Fruit fly (Drosophila melanogaster): Measurements from ENCODE around the gene m.
A peak's percentile ranks its signal among the peaks of the same experiment; 100 is the strongest.

Gene m

DNA sequence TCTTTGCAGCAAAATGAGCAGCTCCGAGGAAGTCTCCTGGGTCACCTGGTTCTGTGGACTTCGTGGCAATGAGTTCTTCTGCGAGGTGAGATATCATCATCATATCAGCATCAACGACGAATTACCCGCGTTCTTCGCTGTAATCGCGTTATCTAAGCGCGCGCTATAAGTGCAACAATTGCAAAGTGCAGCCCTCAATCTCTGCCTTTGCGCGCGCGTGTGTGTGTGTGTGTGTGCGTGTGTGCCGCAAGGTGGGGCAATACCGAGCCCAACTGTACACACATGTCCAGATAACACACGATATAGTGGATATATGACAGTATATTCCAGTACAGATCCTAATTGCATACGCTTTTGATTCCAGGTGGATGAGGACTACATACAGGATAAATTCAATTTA, 39.4 kb downstream of the m start:
- peak; percentile 25 for TF ChIP-seq Med (GFP tag)
- no peak for TF ChIP-seq CG5180 (GFP tag; optimal IDR thresholded peaks at IDR 0.05)
- peak; percentile 62 for TF ChIP-seq CG15479 (GFP tag; optimal IDR thresholded peaks at IDR 0.05)
- no peak for TF ChIP-seq chm (GFP tag; IDR thresholded peaks at IDR 0.05)
- TF ChIP-seq Hr39 (optimal IDR thresholded peaks at IDR 0.05), result peak; percentile 96
- no peak for TF ChIP-seq CG6272 (GFP tag; IDR thresholded peaks at IDR 0.05)
- TF ChIP-seq CG12769 (tag; optimal IDR thresholded peaks at IDR 0.05), result no peak
- TF ChIP-seq YL-1 (GFP tag; optimal IDR thresholded peaks at IDR 0.05), result no peak
- no peak for TF ChIP-seq Atf3 (GFP tag; optimal IDR thresholded peaks at IDR 0.05)

DNA sequence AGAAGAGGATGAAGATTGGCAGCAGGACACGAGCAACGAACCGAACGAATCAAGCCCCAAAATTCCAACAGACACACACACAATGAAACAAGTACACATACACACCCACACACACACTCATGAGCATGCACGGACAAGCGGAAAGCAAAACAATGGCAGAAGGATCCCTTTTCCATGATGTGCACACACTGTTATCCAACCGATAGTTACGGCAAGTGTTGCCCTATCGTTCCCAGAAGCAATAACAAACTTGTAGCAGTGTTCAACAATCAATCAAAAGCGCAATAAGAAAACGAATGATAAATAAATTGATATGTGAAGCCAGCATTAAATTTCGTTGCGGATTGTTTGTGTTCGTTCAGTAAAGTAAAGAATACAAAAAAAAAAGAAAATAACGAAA, 42.9 kb downstream of the m start:
- no peak for TF ChIP-seq Mes4 (GFP tag; optimal IDR thresholded peaks at IDR 0.05)
- TF ChIP-seq stc (GFP tag; IDR thresholded peaks at IDR 0.05), result no peak
- peak; percentile 100 for TF ChIP-seq stwl (tag; optimal IDR thresholded peaks at IDR 0.05)
- peak; percentile 34; the same call in 1 of the 3 replicates for TF ChIP-seq Opbp (GFP tag; IDR thresholded peaks at IDR 0.05; ENCODE audit: partially characterized antibody)
- no peak for TF ChIP-seq gcm (GFP tag; optimal IDR thresholded peaks at IDR 0.05)
- TF ChIP-seq CG14710 (tag; optimal IDR thresholded peaks at IDR 0.05), result peak; percentile 99
- TF ChIP-seq Ets97D (GFP tag; optimal IDR thresholded peaks at IDR 0.05), result peak; percentile 52
- TF ChIP-seq CG16813 (GFP tag; IDR thresholded peaks at IDR 0.05; ENCODE audit: partially characterized antibody), result peak; percentile 63
- TF ChIP-seq prd (optimal IDR thresholded peaks at IDR 0.05), result no peak
- 0 out of 3 replicates have a peak, but pooled peaks have one; percentile 10 for TF ChIP-seq prd (GFP tag; IDR thresholded peaks at IDR 0.05)
- TF ChIP-seq CG6854 (GFP tag; optimal IDR thresholded peaks at IDR 0.05), result no peak
- no peak for TF ChIP-seq Dek (tag; optimal IDR thresholded peaks at IDR 0.05)
- no peak for TF ChIP-seq Ssrp (tag; optimal IDR thresholded peaks at IDR 0.05)
- TF ChIP-seq abd-A (tag; optimal IDR thresholded peaks at IDR 0.05), result no peak
- no peak for TF ChIP-seq CG10543 (GFP tag; optimal IDR thresholded peaks at IDR 0.05)
- TF ChIP-seq Dll (GFP tag; IDR thresholded peaks at IDR 0.05; ENCODE audit: partially characterized antibody), result 0 out of 4 replicates have a peak, but pooled peaks have one; percentile 28
- peak; percentile 51 for TF ChIP-seq BEAF-32 (GFP tag; optimal IDR thresholded peaks at IDR 0.05)
- peak; percentile 37 for TF ChIP-seq CG10267 (tag; optimal IDR thresholded peaks at IDR 0.05)
- TF ChIP-seq cg (GFP tag; optimal IDR thresholded peaks at IDR 0.05), result peak; percentile 61
- no peak for TF ChIP-seq sqz (GFP tag; optimal IDR thresholded peaks at IDR 0.05)
- peak; percentile 1 for TF ChIP-seq Lhr (GFP tag; optimal IDR thresholded peaks at IDR 0.05)
- TF ChIP-seq Med (GFP tag), result peak; percentile 43
- peak; percentile 92 for TF ChIP-seq Elba2 (GFP tag; optimal IDR thresholded peaks at IDR 0.05)
- peak; percentile 34 for TF ChIP-seq Sry-δ (GFP tag; optimal IDR thresholded peaks at IDR 0.05)
- TF ChIP-seq CG1233 (GFP tag; optimal IDR thresholded peaks at IDR 0.05), result no peak
- TF ChIP-seq CG7745 (tag; optimal IDR thresholded peaks at IDR 0.05), result no peak
- no peak for TF ChIP-seq CG3065 (GFP tag; optimal IDR thresholded peaks at IDR 0.05)
- TF ChIP-seq CG8290 (GFP tag; optimal IDR thresholded peaks at IDR 0.05), result no peak
- TF ChIP-seq CG8290 (tag; optimal IDR thresholded peaks at IDR 0.05), result peak in 1 of 2 experiments; percentile 24
- peak; percentile 50; the same call in 1 of the 2 replicates for TF ChIP-seq amos (GFP tag; IDR thresholded peaks at IDR 0.05; ENCODE audit: partially characterized antibody)
- TF ChIP-seq her (GFP tag; optimal IDR thresholded peaks at IDR 0.05), result no peak
- TF ChIP-seq CG10274 (GFP tag; optimal IDR thresholded peaks at IDR 0.05), result no peak
- no peak for TF ChIP-seq lov (optimal IDR thresholded peaks at IDR 0.05)
- no peak for TF ChIP-seq lov (GFP tag; IDR thresholded peaks at IDR 0.05)
- peak; percentile 45; the same call in 1 of the 2 replicates for TF ChIP-seq bbx (GFP tag; IDR thresholded peaks at IDR 0.05; ENCODE audit: partially characterized antibody)
- peak; percentile 61; the same call in 2 of the 3 replicates for TF ChIP-seq CG6791 (GFP tag; IDR thresholded peaks at IDR 0.05; ENCODE audit: partially characterized antibody)
- no peak for TF ChIP-seq GATAe (GFP tag; conservative IDR thresholded peaks at IDR 0.05)
- TF ChIP-seq Spps (tag; optimal IDR thresholded peaks at IDR 0.05), result no peak
- TF ChIP-seq p53 (GFP tag; optimal IDR thresholded peaks at IDR 0.05), result peak; percentile 79
- TF ChIP-seq Scr (GFP tag; IDR thresholded peaks at IDR 0.05; ENCODE audit: partially characterized antibody), result peak; percentile 48; the same call in 1 of the 2 replicates
- peak; percentile 27 for TF ChIP-seq zen (tag; optimal IDR thresholded peaks at IDR 0.05)
